Worm (Caenorhabditis elegans) whole organism, young adult: ENCODE measurements around the gene sprr-1.
A peak's percentile ranks its signal among the peaks of the same experiment; 100 is the strongest.

ENCODE experiments used
- ceh-40 ChIP-seq: fragments of 200-800 bp; sonication (Bioruptor generic); IDR thresholded peaks from 2 replicates; pipeline ENCODE4 v1.3.6; 2022; ENCODE audit warnings: missing genetic modification characterization, missing compliant biosample characterization
- hlh-12 ChIP-seq: sonication (generic microtip); optimal IDR thresholded peaks from 2 replicates; lab custom pipeline; 2016; ENCODE audit warnings: missing genetic modification characterization, missing compliant biosample characterization
- hsf-1 ChIP-seq: fragments of 200-800 bp; sonication (Bioruptor generic); IDR thresholded peaks from 2 replicates; pipeline ENCODE4 v1.3.6; 2022; ENCODE audit warnings: missing genetic modification reagents, missing genetic modification characterization, missing compliant biosample characterization
- nhr-179 ChIP-seq: sonication (generic microtip); optimal IDR thresholded peaks from 2 replicates; lab custom pipeline; 2016; ENCODE audit warnings: mild to moderate bottlenecking, missing genetic modification characterization, missing compliant biosample characterization
- nhr-80 ChIP-seq: sonication (generic microtip); optimal IDR thresholded peaks from 2 replicates; lab custom pipeline; 2016; ENCODE audit warnings: missing genetic modification characterization, missing compliant biosample characterization
- sptf-2 ChIP-seq: fragments of 200-800 bp; sonication (Bioruptor generic); optimal IDR thresholded peaks from 2 replicates; lab custom pipeline; 2018; ENCODE audit warnings: mild to moderate bottlenecking, missing genetic modification characterization, missing compliant biosample characterization

ce11 chrX:15492759-15493158, 26.7 kb downstream of the sprr-1 start:
- TF ChIP-seq ceh-40 (0 out of 2 replicates have a peak, but pooled peaks have one; percentile 17), hlh-12 (tag; lab: Kevin White, UChicago) (no peak), sptf-2 (GFP tag; lab: Kevin White, UChicago) (peak; percentile 22), hsf-1 (0 out of 2 replicates have a peak, but pooled peaks have one; percentile 24), nhr-179 (tag; lab: Kevin White, UChicago) (no peak), nhr-80 (tag; lab: Kevin White, UChicago) (peak; percentile 89)
